Fruit fly (Drosophila melanogaster) whole organism, embryonic: Measurements from ENCODE around the gene CG17344.
A peak's percentile ranks its signal among the peaks of the same experiment; 100 is the strongest.

ENCODE experiments used
- Aef1 ChIP-seq: fragments of 200-800 bp; sonication (Bioruptor generic); IDR thresholded peaks from 3 replicates; pipeline ENCODE4 v1.3.6; 2022; ENCODE audit warnings: missing biosample characterization, missing genetic modification characterization
- Bgb ChIP-seq: fragments of 200-800 bp; sonication (Bioruptor generic); IDR thresholded peaks from 2 replicates; pipeline ENCODE4 v1.3.6; 2022; ENCODE audit warnings: missing biosample characterization, missing genetic modification characterization; ENCODE audit not compliant: partially characterized antibody
- BtbVII ChIP-seq: fragments of 200-800 bp; sonication (Bioruptor generic); optimal IDR thresholded peaks from 3 replicates; lab custom pipeline; 2017; ENCODE audit warnings: missing biosample characterization, mild to moderate bottlenecking, missing genetic modification characterization
- CG10209 ChIP-seq: fragments of 200-800 bp; sonication (Bioruptor generic); optimal IDR thresholded peaks from 3 replicates; lab custom pipeline; 2017; ENCODE audit warnings: missing biosample characterization, mild to moderate bottlenecking, missing genetic modification characterization, missing genetic modification reagents
- CG10267 ChIP-seq: fragments of 200-800 bp; sonication (Bioruptor generic); optimal IDR thresholded peaks from 2 replicates; lab custom pipeline; 2018; ENCODE audit warnings: missing biosample characterization, mild to moderate bottlenecking, missing genetic modification characterization, moderate library complexity
- CG10543 ChIP-seq: fragments of 200-800 bp; sonication (Bioruptor generic); optimal IDR thresholded peaks from 3 replicates; lab custom pipeline; 2017; ENCODE audit warnings: missing biosample characterization, mild to moderate bottlenecking, missing genetic modification characterization, moderate library complexity
- CG11085 ChIP-seq: fragments of 200-800 bp; sonication (Bioruptor generic); IDR thresholded peaks from 2 replicates; pipeline ENCODE4 v1.3.6; 2022; ENCODE audit warnings: missing biosample characterization, missing genetic modification characterization
- CG11093 ChIP-seq: fragments of 200-800 bp; sonication (Bioruptor generic); IDR thresholded peaks from 3 replicates; pipeline ENCODE4 v1.3.6; 2022; ENCODE audit warnings: missing biosample characterization, missing genetic modification characterization
- CG11247 ChIP-seq: fragments of 200-800 bp; sonication (Bioruptor generic); IDR thresholded peaks from 2 replicates; pipeline ENCODE4 v1.3.6; 2022; ENCODE audit warnings: missing biosample characterization, missing genetic modification characterization
- CG11398 ChIP-seq: fragments of 200-800 bp; sonication (Bioruptor generic); optimal IDR thresholded peaks from 2 replicates; lab custom pipeline; 2016; ENCODE audit warnings: missing biosample characterization, missing genetic modification characterization
- CG11560 ChIP-seq: fragments of 200-800 bp; sonication (Bioruptor generic); IDR thresholded peaks from 3 replicates; pipeline ENCODE4 v1.3.6; 2022; ENCODE audit warnings: missing biosample characterization, missing genetic modification characterization
- CG12299 ChIP-seq: fragments of 200-800 bp; sonication (Bioruptor generic); optimal IDR thresholded peaks from 2 replicates; lab custom pipeline; 2018; ENCODE audit warnings: missing biosample characterization, mild to moderate bottlenecking, missing genetic modification characterization
- CG14441 ChIP-seq: fragments of 200-800 bp; sonication (Bioruptor generic); IDR thresholded peaks from 2 replicates; pipeline ENCODE4 v1.3.6; 2022; ENCODE audit warnings: missing biosample characterization, missing genetic modification characterization
- CG1602 ChIP-seq: fragments of 200-800 bp; sonication (Bioruptor generic); optimal IDR thresholded peaks from 3 replicates; lab custom pipeline; 2016; ENCODE audit warnings: missing biosample characterization, missing genetic modification characterization
- CG17802 ChIP-seq: fragments of 200-800 bp; sonication (Bioruptor generic); optimal IDR thresholded peaks from 2 replicates; lab custom pipeline; 2018; ENCODE audit warnings: missing biosample characterization, mild to moderate bottlenecking, missing genetic modification characterization, moderate library complexity
- CG2116 ChIP-seq: fragments of 200-800 bp; sonication (Bioruptor generic); optimal IDR thresholded peaks from 3 replicates; lab custom pipeline; 2018; ENCODE audit warnings: missing biosample characterization, mild to moderate bottlenecking, missing genetic modification characterization
- CG2199 ChIP-seq: fragments of 200-800 bp; sonication (Bioruptor generic); IDR thresholded peaks from 3 replicates; pipeline ENCODE4 v1.3.6; 2022; ENCODE audit warnings: missing biosample characterization, missing genetic modification characterization
- CG2202 ChIP-seq: fragments of 200-800 bp; sonication (Bioruptor generic); optimal IDR thresholded peaks from 2 replicates; lab custom pipeline; 2018; ENCODE audit warnings: missing biosample characterization, mild to moderate bottlenecking, missing genetic modification characterization
- CG30431 ChIP-seq: fragments of 200-800 bp; sonication (Bioruptor generic); optimal IDR thresholded peaks from 2 replicates; lab custom pipeline; 2017; ENCODE audit warnings: missing biosample characterization, missing genetic modification characterization
- CG4282 ChIP-seq: fragments of 200-800 bp; sonication (Bioruptor generic); optimal IDR thresholded peaks from 2 replicates; lab custom pipeline; 2016; ENCODE audit warnings: missing biosample characterization, missing genetic modification characterization
- CG43689 ChIP-seq: fragments of 200-800 bp; sonication (Bioruptor generic); IDR thresholded peaks from 2 replicates; pipeline ENCODE4 v1.3.6; 2022; ENCODE audit warnings: missing biosample characterization, missing genetic modification characterization
- CG6654 ChIP-seq: fragments of 200-800 bp; sonication (Bioruptor generic); optimal IDR thresholded peaks from 2 replicates; lab custom pipeline; 2017; ENCODE audit warnings: missing biosample characterization, mild to moderate bottlenecking, missing genetic modification characterization
- CG6689 ChIP-seq: fragments of 200-800 bp; sonication (Bioruptor generic); IDR thresholded peaks from 2 replicates; pipeline ENCODE4 v1.3.6; 2022; ENCODE audit warnings: missing biosample characterization, missing genetic modification characterization
- CG7357 ChIP-seq: fragments of 200-800 bp; sonication (Bioruptor generic); IDR thresholded peaks from 3 replicates; pipeline ENCODE4 v1.3.6; 2022; ENCODE audit warnings: missing biosample characterization, missing genetic modification characterization
- CG7556 ChIP-seq: fragments of 200-800 bp; sonication (Bioruptor generic); optimal IDR thresholded peaks from 2 replicates; lab custom pipeline; 2017; ENCODE audit warnings: missing biosample characterization, mild to moderate bottlenecking, missing genetic modification characterization
- CG7928 ChIP-seq: fragments of 200-800 bp; sonication (Bioruptor generic); optimal IDR thresholded peaks from 2 replicates; lab custom pipeline; 2017; ENCODE audit warnings: missing biosample characterization, mild to moderate bottlenecking, missing genetic modification characterization
- CG9797 ChIP-seq: fragments of 200-800 bp; sonication (Bioruptor generic); optimal IDR thresholded peaks from 3 replicates; lab custom pipeline; 2018; ENCODE audit warnings: missing biosample characterization, mild to moderate bottlenecking, missing genetic modification characterization
- Dek ChIP-seq: fragments of 200-800 bp; sonication (Bioruptor generic); optimal IDR thresholded peaks from 3 replicates; lab custom pipeline; 2019; ENCODE audit warnings: missing biosample characterization, mild to moderate bottlenecking, missing genetic modification characterization, moderate library complexity
- Dll ChIP-seq: fragments of 200-800 bp; sonication (Bioruptor generic); IDR thresholded peaks from 4 replicates; pipeline ENCODE4 v1.3.6; 2022; ENCODE audit warnings: missing biosample characterization, missing genetic modification characterization; ENCODE audit not compliant: partially characterized antibody
- H2.0 ChIP-seq: fragments of 200-800 bp; sonication (Bioruptor generic); IDR thresholded peaks from 2 replicates; pipeline ENCODE4 v1.3.6; 2022; ENCODE audit warnings: missing biosample characterization, missing genetic modification characterization
- Hsf ChIP-seq: fragments of 200-800 bp; sonication (Bioruptor generic); optimal IDR thresholded peaks from 3 replicates; lab custom pipeline; 2016; ENCODE audit warnings: missing biosample characterization, missing genetic modification characterization
- Sox102F ChIP-seq: fragments of 200-800 bp; sonication (Bioruptor generic); optimal IDR thresholded peaks from 2 replicates; lab custom pipeline; 2018; ENCODE audit warnings: missing biosample characterization, mild to moderate bottlenecking, missing genetic modification characterization, moderate library complexity
- bbx ChIP-seq: fragments of 200-800 bp; sonication (Bioruptor generic); IDR thresholded peaks from 2 replicates; pipeline ENCODE4 v1.3.6; 2022; ENCODE audit warnings: missing biosample characterization, missing genetic modification characterization; ENCODE audit not compliant: partially characterized antibody
- btn ChIP-seq: fragments of 200-800 bp; sonication (Bioruptor generic); optimal IDR thresholded peaks from 2 replicates; lab custom pipeline; 2016; ENCODE audit warnings: missing biosample characterization, missing genetic modification characterization
- crc ChIP-seq: fragments of 200-800 bp; sonication (Bioruptor generic); optimal IDR thresholded peaks from 2 replicates; lab custom pipeline; 2016; ENCODE audit warnings: missing biosample characterization, missing genetic modification characterization
- crol ChIP-seq: fragments of 200-800 bp; sonication (Bioruptor generic); IDR thresholded peaks from 2 replicates; pipeline ENCODE4 v1.3.6; 2022; ENCODE audit warnings: missing biosample characterization, missing genetic modification characterization
- grn ChIP-seq: fragments of 200-800 bp; sonication (Bioruptor generic); optimal IDR thresholded peaks from 3 replicates; lab custom pipeline; 2017; ENCODE audit warnings: missing biosample characterization, missing genetic modification characterization
- gsb-n ChIP-seq: fragments of 200-800 bp; sonication (Bioruptor generic); optimal IDR thresholded peaks from 3 replicates; lab custom pipeline; 2018; ENCODE audit warnings: missing biosample characterization, mild to moderate bottlenecking, missing genetic modification characterization
- gt ChIP-seq: fragments of 200-800 bp; sonication (Bioruptor generic); IDR thresholded peaks from 2 replicates; pipeline ENCODE4 v1.3.6; 2022; ENCODE audit warnings: missing biosample characterization, missing genetic modification characterization
- hth ChIP-seq: fragments of >200 bp; optimal IDR thresholded peaks from 2 replicates; lab custom pipeline; 2017; ENCODE audit warnings: inconsistent platforms
- jing ChIP-seq: fragments of 200-800 bp; sonication (Bioruptor generic); optimal IDR thresholded peaks from 2 replicates; lab custom pipeline; 2018; ENCODE audit warnings: missing biosample characterization, mild to moderate bottlenecking, missing genetic modification characterization
- jumu ChIP-seq: fragments of 200-800 bp; sonication (Bioruptor generic); optimal IDR thresholded peaks from 3 replicates; lab custom pipeline; 2016; ENCODE audit warnings: missing biosample characterization, missing genetic modification characterization
- kay ChIP-seq: fragments of 200-800 bp; sonication (Bioruptor generic); optimal IDR thresholded peaks from 2 replicates; lab custom pipeline; 2016; ENCODE audit warnings: missing biosample characterization, missing genetic modification characterization
- pzg ChIP-seq: fragments of 200-800 bp; sonication (Bioruptor generic); optimal IDR thresholded peaks from 3 replicates; lab custom pipeline; 2018; ENCODE audit warnings: missing biosample characterization, mild to moderate bottlenecking, missing genetic modification characterization, moderate library complexity
- ranshi ChIP-seq: fragments of 200-800 bp; sonication (Bioruptor generic); IDR thresholded peaks from 2 replicates; pipeline ENCODE4 v1.3.6; 2022; ENCODE audit warnings: missing biosample characterization, missing genetic modification characterization
- run ChIP-seq: fragments of 200-800 bp; sonication (Bioruptor generic); optimal IDR thresholded peaks from 3 replicates; lab custom pipeline; 2018; ENCODE audit warnings: missing biosample characterization, mild to moderate bottlenecking, missing genetic modification characterization
- scrt ChIP-seq: fragments of 200-800 bp; sonication (Bioruptor generic); optimal IDR thresholded peaks from 2 replicates; lab custom pipeline; 2018; ENCODE audit warnings: missing biosample characterization, mild to moderate bottlenecking, missing genetic modification characterization, moderate library complexity
- sens ChIP-seq: fragments of 200-800 bp; sonication (Bioruptor generic); peaks from one replicate; lab custom pipeline; 2016; ENCODE audit warnings: missing biosample characterization, missing genetic modification characterization
- slp2 ChIP-seq: fragments of 200-800 bp; sonication (Bioruptor generic); optimal IDR thresholded peaks from 2 replicates; lab custom pipeline; 2016; ENCODE audit warnings: missing biosample characterization, missing genetic modification characterization
- ssp ChIP-seq: fragments of 200-800 bp; sonication (Bioruptor generic); IDR thresholded peaks from 2 replicates; pipeline ENCODE4 v1.3.6; 2022; ENCODE audit warnings: missing biosample characterization, missing genetic modification characterization
- unc-4 ChIP-seq: fragments of 200-800 bp; sonication (Bioruptor generic); IDR thresholded peaks from 2 replicates; pipeline ENCODE4 v1.3.6; 2022; ENCODE audit warnings: missing biosample characterization, missing genetic modification characterization; ENCODE audit not compliant: partially characterized antibody
- wdn ChIP-seq: fragments of 200-800 bp; sonication (Bioruptor generic); IDR thresholded peaks from 2 replicates; pipeline ENCODE4 v1.3.6; 2022; ENCODE audit warnings: missing biosample characterization, missing genetic modification characterization
- yki ChIP-seq: fragments of >200 bp; optimal IDR thresholded peaks from 3 replicates; lab custom pipeline; 2018

The CG17344 gene

DNA sequence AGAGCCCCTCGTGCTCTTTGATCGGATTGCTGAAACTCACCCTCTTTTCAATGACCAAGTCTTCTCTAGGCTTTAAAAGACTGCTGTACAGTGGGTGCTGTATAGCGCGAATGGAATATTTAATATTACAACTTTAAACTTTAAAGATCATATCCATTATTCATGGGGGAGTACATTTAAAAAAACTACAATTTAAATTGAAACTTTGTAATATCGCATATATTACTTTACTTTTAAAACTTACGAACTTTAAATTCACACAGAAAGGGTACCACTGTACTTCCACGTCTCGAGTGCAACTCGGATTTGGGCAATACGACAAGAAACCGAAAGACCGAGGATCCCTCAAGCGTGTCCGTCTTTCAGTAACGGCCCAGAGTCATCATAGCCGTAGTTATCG lies 42.9 kb upstream of the CG17344 start, which contains the start of gene Phlpp (continued):
- TF ChIP-seq gt (GFP tag; lab: Robert Waterston, UW) (no peak), scrt (no peak), ranshi (GFP tag; lab: Robert Waterston, UW) (peak; percentile 66), CG43689 (GFP tag; lab: Robert Waterston, UW) (no peak), crc (no peak), bbx (GFP tag; lab: Robert Waterston, UW) (no peak), CG11560 (tag; lab: Robert Waterston, UW) (no peak), CG17802 (tag; lab: Kevin White, UChicago) (peak; percentile 14), CG7556 (GFP tag; lab: Kevin White, UChicago) (peak; percentile 25), BtbVII (GFP tag; lab: Kevin White, UChicago) (no peak), CG10543 (no peak), CG11247 (no peak), H2.0 (peak; percentile 54; the same call in 1 of the 2 replicates), jing (no peak), wdn (GFP tag; lab: Robert Waterston, UW) (no peak), CG7357 (GFP tag; lab: Robert Waterston, UW) (no peak), run (tag; lab: Kevin White, UChicago) (no peak), ssp (GFP tag; lab: Robert Waterston, UW) (peak; percentile 45), Sox102F (no peak), unc-4 (GFP tag; lab: Robert Waterston, UW) (no peak), CG11093 (peak; percentile 38; the same call in 1 of the 3 replicates), hth (lab: Kevin White, UChicago) (no peak), CG2116 (peak; percentile 10), sens (GFP tag; lab: Kevin White, UChicago) (peak; percentile 95), jumu (GFP tag; lab: Kevin White, UChicago) (peak; percentile 39), CG14441 (GFP tag; lab: Robert Waterston, UW) (peak; percentile 74), CG11398 (GFP tag; lab: Kevin White, UChicago) (no peak), CG10267 (peak; percentile 77), Hsf (peak; percentile 11), CG1602 (GFP tag; lab: Kevin White, UChicago) (no peak)

DNA sequence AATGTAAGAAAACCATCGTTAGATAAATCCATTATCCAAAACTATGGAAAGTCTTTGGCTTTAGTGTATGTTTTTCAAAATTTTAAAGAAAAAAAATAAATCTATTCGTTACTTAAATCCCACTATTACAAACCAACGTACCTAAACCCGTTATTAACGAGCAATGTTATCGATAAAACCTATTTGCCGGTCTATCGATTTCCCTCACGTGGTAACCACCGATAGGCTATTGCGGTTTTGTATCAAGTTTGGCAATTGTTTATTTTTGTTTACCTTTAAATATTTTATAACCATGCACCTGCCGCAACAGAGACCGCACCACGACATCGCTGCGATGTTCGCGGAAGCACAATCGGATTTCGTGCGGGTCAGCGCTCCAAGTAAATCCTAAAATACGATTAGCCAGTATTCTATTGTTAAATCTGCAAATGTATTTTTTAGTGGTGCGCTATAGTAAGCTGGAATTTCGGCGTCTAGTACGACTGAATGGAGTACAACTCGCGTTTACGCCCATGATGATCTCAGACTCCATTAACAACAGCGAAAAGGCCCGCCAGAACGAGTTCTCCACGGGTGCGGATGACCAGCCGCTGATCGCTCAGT lies 38.7 kb upstream of the CG17344 start, which contains the start of gene Dus4:
TSS of gene Dus4 (plus strand) at position 206 of the 603 bp plus-strand sequence.
- TF ChIP-seq crol (GFP tag; lab: Robert Waterston, UW), result no peak
- no peak for TF ChIP-seq CG11085 (GFP tag; lab: Robert Waterston, UW)
- no peak for TF ChIP-seq Dek (tag; lab: Kevin White, UChicago)
- no peak for TF ChIP-seq yki
- no peak for TF ChIP-seq btn (GFP tag; lab: Kevin White, UChicago)
- TF ChIP-seq CG2202, result no peak
- TF ChIP-seq CG4282 (GFP tag; lab: Kevin White, UChicago), result no peak
- TF ChIP-seq CG17802 (tag; lab: Kevin White, UChicago), result no peak
- peak; percentile 28 for TF ChIP-seq pzg (GFP tag; lab: Kevin White, UChicago)
- TF ChIP-seq Aef1, result no peak
- TF ChIP-seq slp2 (GFP tag; lab: Kevin White, UChicago), result no peak
- TF ChIP-seq CG9797 (GFP tag; lab: Kevin White, UChicago), result no peak
- no peak for TF ChIP-seq CG10209
- TF ChIP-seq ranshi (GFP tag; lab: Robert Waterston, UW), result no peak
- TF ChIP-seq Dll (GFP tag; lab: Robert Waterston, UW), result peak; percentile 83
- TF ChIP-seq kay (GFP tag; lab: Kevin White, UChicago), result no peak
- no peak for TF ChIP-seq CG6654
- no peak for TF ChIP-seq CG6689 (GFP tag; lab: Robert Waterston, UW)
- peak; percentile 87 for TF ChIP-seq Bgb (GFP tag; lab: Robert Waterston, UW)
- TF ChIP-seq CG30431 (GFP tag; lab: Kevin White, UChicago), result no peak
- no peak for TF ChIP-seq CG12299
- no peak for TF ChIP-seq gsb-n (tag; lab: Kevin White, UChicago)
- no peak for TF ChIP-seq CG7928 (GFP tag; lab: Kevin White, UChicago)
- no peak for TF ChIP-seq CG2199 (GFP tag; lab: Robert Waterston, UW)
- no peak for TF ChIP-seq grn (GFP tag; lab: Kevin White, UChicago)
